Fruit fly (Drosophila melanogaster) whole organism, embryonic: Measurements from ENCODE around the gene CG5171.

Experiments used
- CG1024 ChIP-seq: fragments of 200-800 bp; sonication (Bioruptor generic); IDR thresholded peaks from 2 replicates; pipeline ENCODE4 v1.3.6; 2022; ENCODE audit warnings: missing biosample characterization, missing genetic modification characterization
- CG10267 ChIP-seq: fragments of 200-800 bp; sonication (Bioruptor generic); optimal IDR thresholded peaks from 2 replicates; lab custom pipeline; 2018; ENCODE audit warnings: missing biosample characterization, mild to moderate bottlenecking, missing genetic modification characterization, moderate library complexity
- CG10274 ChIP-seq: fragments of 200-800 bp; sonication (Bioruptor generic); optimal IDR thresholded peaks from 3 replicates; lab custom pipeline; 2017; ENCODE audit warnings: missing biosample characterization, mild to moderate bottlenecking, missing genetic modification characterization
- CG10565 ChIP-seq: fragments of 200-800 bp; sonication (Bioruptor generic); optimal IDR thresholded peaks from 3 replicates; lab custom pipeline; 2016; ENCODE audit warnings: missing biosample characterization, mild to moderate bottlenecking, missing genetic modification characterization
- CG12071 ChIP-seq: fragments of 200-800 bp; sonication (Bioruptor generic); optimal IDR thresholded peaks from 3 replicates; lab custom pipeline; 2018; ENCODE audit warnings: missing biosample characterization, mild to moderate bottlenecking, missing genetic modification characterization
- CG12219 ChIP-seq: fragments of 200-800 bp; sonication (Bioruptor generic); optimal IDR thresholded peaks from 3 replicates; lab custom pipeline; 2018; ENCODE audit warnings: missing biosample characterization, mild to moderate bottlenecking, missing genetic modification characterization
- CG12659 ChIP-seq: fragments of 200-800 bp; sonication (Bioruptor generic); optimal IDR thresholded peaks from 3 replicates; lab custom pipeline; 2017; ENCODE audit warnings: mild to moderate bottlenecking, missing biosample characterization, missing genetic modification reagents, missing genetic modification characterization
- CG13624 ChIP-seq: fragments of 200-800 bp; sonication (Bioruptor generic); optimal IDR thresholded peaks from 2 replicates; lab custom pipeline; 2016; ENCODE audit warnings: missing biosample characterization, missing genetic modification characterization
- CG17912 ChIP-seq: fragments of 200-800 bp; sonication (Bioruptor generic); optimal IDR thresholded peaks from 2 replicates; lab custom pipeline; 2018; ENCODE audit warnings: missing biosample characterization, mild to moderate bottlenecking, missing genetic modification characterization
- CG2116 ChIP-seq: fragments of 200-800 bp; sonication (Bioruptor generic); optimal IDR thresholded peaks from 3 replicates; lab custom pipeline; 2018; ENCODE audit warnings: missing biosample characterization, mild to moderate bottlenecking, missing genetic modification characterization
- CG30020 ChIP-seq: fragments of 200-800 bp; optimal IDR thresholded peaks from 2 replicates; lab custom pipeline; 2019; ENCODE audit warnings: missing biosample characterization, mild to moderate bottlenecking, missing genetic modification characterization, moderate library complexity
- CG33213 ChIP-seq: fragments of 200-800 bp; sonication (Bioruptor generic); optimal IDR thresholded peaks from 3 replicates; lab custom pipeline; 2016; ENCODE audit warnings: missing biosample characterization, missing genetic modification characterization
- CG4854 ChIP-seq: fragments of 200-800 bp; sonication (Bioruptor generic); optimal IDR thresholded peaks from 2 replicates; lab custom pipeline; 2016; ENCODE audit warnings: missing biosample characterization, missing genetic modification characterization, inconsistent platforms
- CG6254 ChIP-seq: fragments of 200-800 bp; sonication (Bioruptor generic); optimal IDR thresholded peaks from 3 replicates; lab custom pipeline; 2017; ENCODE audit warnings: mild to moderate bottlenecking, missing biosample characterization, missing genetic modification reagents, missing genetic modification characterization
- CG6683 ChIP-seq: fragments of 200-800 bp; sonication (Bioruptor generic); optimal IDR thresholded peaks from 2 replicates; lab custom pipeline; 2017; ENCODE audit warnings: missing biosample characterization, mild to moderate bottlenecking, missing genetic modification characterization, missing genetic modification reagents
- CG6765 ChIP-seq: fragments of 200-800 bp; sonication (Bioruptor generic); optimal IDR thresholded peaks from 3 replicates; lab custom pipeline; 2017; ENCODE audit warnings: missing biosample characterization, mild to moderate bottlenecking, missing genetic modification characterization
- CG7987 ChIP-seq: fragments of 200-800 bp; sonication (Bioruptor generic); optimal IDR thresholded peaks from 2 replicates; lab custom pipeline; 2018; ENCODE audit warnings: missing biosample characterization, mild to moderate bottlenecking, missing genetic modification characterization, moderate library complexity
- CG8281 ChIP-seq: fragments of 200-800 bp; sonication (Bioruptor generic); optimal IDR thresholded peaks from 2 replicates; lab custom pipeline; 2018; ENCODE audit warnings: missing biosample characterization, mild to moderate bottlenecking, missing genetic modification characterization, moderate library complexity
- CG8359 ChIP-seq: fragments of 200-800 bp; sonication (Bioruptor generic); optimal IDR thresholded peaks from 2 replicates; lab custom pipeline; 2017; ENCODE audit warnings: missing biosample characterization, mild to moderate bottlenecking, missing genetic modification characterization, borderline replicate concordance
- CG9817 ChIP-seq: fragments of 200-800 bp; sonication (Bioruptor generic); optimal IDR thresholded peaks from 2 replicates; lab custom pipeline; 2018; ENCODE audit warnings: missing biosample characterization, mild to moderate bottlenecking, missing genetic modification characterization, moderate library complexity
- CG9876 ChIP-seq: fragments of 200-800 bp; sonication (Bioruptor generic); optimal IDR thresholded peaks from 2 replicates; lab custom pipeline; 2016; ENCODE audit warnings: missing biosample characterization, missing genetic modification characterization
- Deaf1 ChIP-seq: fragments of 200-800 bp; optimal IDR thresholded peaks from 3 replicates; lab custom pipeline; 2019; ENCODE audit warnings: missing biosample characterization, mild to moderate bottlenecking, missing genetic modification characterization, moderate library complexity
- Dp ChIP-seq: fragments of 200-800 bp; sonication (Bioruptor generic); optimal IDR thresholded peaks from 2 replicates; lab custom pipeline; 2018; ENCODE audit warnings: missing biosample characterization, mild to moderate bottlenecking, missing genetic modification characterization, moderate library complexity
- Eip74EF ChIP-seq, 2 experiments: fragments of 200-800 bp in 1 of 2; fragments of >200 bp in 1 of 2; sonication (Bioruptor generic) in 1 of 2; optimal IDR thresholded peaks; 2 replicates each; lab custom pipeline; 2017 to 2019; ENCODE audit warnings: missing biosample characterization in 2 of 2, missing genetic modification characterization in 2 of 2, mild to moderate bottlenecking in 1 of 2, moderate library complexity in 1 of 2
- HLHmδ ChIP-seq: fragments of 200-800 bp; sonication (Bioruptor generic); optimal IDR thresholded peaks from 2 replicates; lab custom pipeline; 2018; ENCODE audit warnings: missing biosample characterization, mild to moderate bottlenecking, missing genetic modification characterization, moderate library complexity
- Hmr ChIP-seq: fragments of 200-800 bp; sonication (Bioruptor generic); optimal IDR thresholded peaks from 3 replicates; lab custom pipeline; 2017; ENCODE audit warnings: mild to moderate bottlenecking, missing biosample characterization, missing genetic modification reagents, missing genetic modification characterization
- Hr3 ChIP-seq: fragments of 200-800 bp; sonication (Bioruptor generic); optimal IDR thresholded peaks from 3 replicates; lab custom pipeline; 2016; ENCODE audit warnings: missing biosample characterization, missing genetic modification characterization
- Opbp ChIP-seq: fragments of 200-800 bp; sonication (Bioruptor generic); IDR thresholded peaks from 3 replicates; pipeline ENCODE4 v1.3.6; 2022; ENCODE audit warnings: missing biosample characterization, missing genetic modification characterization; ENCODE audit not compliant: partially characterized antibody
- Side ChIP-seq: fragments of 200-800 bp; sonication (Bioruptor generic); optimal IDR thresholded peaks from 2 replicates; lab custom pipeline; 2016; ENCODE audit warnings: missing biosample characterization, missing genetic modification characterization
- Spps ChIP-seq: fragments of 200-800 bp; sonication (Bioruptor generic); optimal IDR thresholded peaks from 2 replicates; lab custom pipeline; 2018; ENCODE audit warnings: missing biosample characterization, mild to moderate bottlenecking, missing genetic modification characterization
- Taf1 ChIP-seq: fragments of 200-800 bp; sonication (Bioruptor generic); IDR thresholded peaks from 2 replicates; pipeline ENCODE4 v1.3.6; 2022; ENCODE audit warnings: missing biosample characterization, missing genetic modification characterization
- chif ChIP-seq, 2 experiments: fragments of 200-800 bp; sonication (Bioruptor generic); optimal IDR thresholded peaks; 3 replicates each; lab custom pipeline; 2016; ENCODE audit warnings: missing biosample characterization in 2 of 2, missing genetic modification characterization in 2 of 2
- crol ChIP-seq: fragments of 200-800 bp; sonication (Bioruptor generic); IDR thresholded peaks from 2 replicates; pipeline ENCODE4 v1.3.6; 2022; ENCODE audit warnings: missing biosample characterization, missing genetic modification characterization
- fu2 ChIP-seq: fragments of 200-800 bp; sonication (Bioruptor generic); optimal IDR thresholded peaks from 2 replicates; lab custom pipeline; 2016; ENCODE audit warnings: missing biosample characterization, missing genetic modification characterization
- gcm2 ChIP-seq: fragments of 200-800 bp; sonication (Bioruptor generic); optimal IDR thresholded peaks from 2 replicates; lab custom pipeline; 2016; ENCODE audit warnings: missing biosample characterization, missing genetic modification characterization
- gsb ChIP-seq: fragments of 200-800 bp; sonication (Bioruptor generic); IDR thresholded peaks from 2 replicates; pipeline ENCODE4 v1.3.6; 2022; ENCODE audit warnings: missing biosample characterization, missing genetic modification characterization
- gsb-n ChIP-seq: fragments of 200-800 bp; sonication (Bioruptor generic); optimal IDR thresholded peaks from 3 replicates; lab custom pipeline; 2018; ENCODE audit warnings: missing biosample characterization, mild to moderate bottlenecking, missing genetic modification characterization
- ham ChIP-seq: fragments of 200-800 bp; sonication (Bioruptor generic); IDR thresholded peaks from 2 replicates; pipeline ENCODE4 v1.3.6; 2022; ENCODE audit warnings: missing biosample characterization, missing genetic modification characterization
- lbe ChIP-seq: fragments of 200-800 bp; sonication (Bioruptor generic); optimal IDR thresholded peaks from 2 replicates; lab custom pipeline; 2016; ENCODE audit warnings: missing biosample characterization, mild to moderate bottlenecking, missing genetic modification characterization
- lov ChIP-seq, 2 experiments: fragments of 200-800 bp in 1 of 2; fragments of >200 bp in 1 of 2; sonication (Bioruptor generic) in 1 of 2; IDR thresholded peaks in 1 of 2; optimal IDR thresholded peaks in 1 of 2; 2 replicates in 1 of 2; 3 replicates in 1 of 2; pipeline versions ENCODE4 v1.3.6 to Lab custom; 2017 to 2022; ENCODE audit warnings: missing biosample characterization in 1 of 2, missing genetic modification characterization in 1 of 2
- p53 ChIP-seq: fragments of 200-800 bp; sonication (Bioruptor generic); optimal IDR thresholded peaks from 2 replicates; lab custom pipeline; 2016; ENCODE audit warnings: missing biosample characterization, missing genetic modification characterization
- psq ChIP-seq: fragments of 200-800 bp; sonication (Bioruptor generic); optimal IDR thresholded peaks from 2 replicates; lab custom pipeline; 2017; ENCODE audit warnings: missing biosample characterization, missing genetic modification characterization
- row ChIP-seq: fragments of 200-800 bp; sonication (Bioruptor generic); IDR thresholded peaks from 3 replicates; pipeline ENCODE4 v1.3.6; 2022; ENCODE audit warnings: missing biosample characterization, missing genetic modification characterization
- sc ChIP-seq, 3 experiments: fragments of >200 bp in 2 of 3; fragments of 200-800 bp in 1 of 3; sonication (Bioruptor generic) in 1 of 3; optimal IDR thresholded peaks; 2 replicates in 2 of 3; 3 replicates in 1 of 3; lab custom pipeline; 2017; ENCODE audit warnings: mild to moderate bottlenecking in 1 of 3, missing biosample characterization in 1 of 3, missing genetic modification characterization in 1 of 3, missing genetic modification reagents in 1 of 3
- sens ChIP-seq: fragments of 200-800 bp; sonication (Bioruptor generic); peaks from one replicate; lab custom pipeline; 2016; ENCODE audit warnings: missing biosample characterization, missing genetic modification characterization
- vfl ChIP-seq: fragments of 200-800 bp; sonication (Bioruptor generic); optimal IDR thresholded peaks from 2 replicates; lab custom pipeline; 2016; ENCODE audit warnings: missing biosample characterization, missing genetic modification characterization
- wor ChIP-seq: fragments of 200-800 bp; sonication (Bioruptor generic); IDR thresholded peaks from 2 replicates; pipeline ENCODE4 v1.3.6; 2022; ENCODE audit warnings: missing biosample characterization, missing genetic modification characterization

Gene CG5171

dm6 chr2L:7420305-7421287 is 19.5 kb downstream of the CG5171 start (continued):
- peak; percentile 50 for TF ChIP-seq CG9817 (tag; lab: Kevin White, UChicago)
- peak; percentile 7 for TF ChIP-seq CG2116
- peak; percentile 4 for TF ChIP-seq CG10274 (GFP tag; lab: Kevin White, UChicago)
- TF ChIP-seq lov (optimal IDR thresholded peaks at IDR 0.05; lab: Kevin White, UChicago): no peak
- no peak for TF ChIP-seq lov (GFP tag; IDR thresholded peaks at IDR 0.05; lab: Robert Waterston, UW)
- peak; percentile 91 for TF ChIP-seq Hmr (GFP tag; lab: Kevin White, UChicago)
- TF ChIP-seq psq: no peak
- TF ChIP-seq CG8281 (tag; lab: Kevin White, UChicago): no peak
- peak; percentile 15 for TF ChIP-seq CG10267
- peak; percentile 21 for TF ChIP-seq CG33213 (GFP tag; lab: Kevin White, UChicago)
- no peak for TF ChIP-seq Opbp
- no peak for TF ChIP-seq CG12071
- TF ChIP-seq p53 (GFP tag; lab: Kevin White, UChicago): no peak
- TF ChIP-seq Spps (tag; lab: Kevin White, UChicago): no peak
- TF ChIP-seq sens (GFP tag; lab: Kevin White, UChicago): peak; percentile 90
- TF ChIP-seq fu2 (GFP tag; lab: Kevin White, UChicago): peak; percentile 65
- peak; percentile 29 for TF ChIP-seq CG6683
- TF ChIP-seq ham: no peak
- TF ChIP-seq CG1024: no peak
- no peak for TF ChIP-seq Dp (GFP tag; lab: Kevin White, UChicago)
- TF ChIP-seq chif (GFP tag; optimal IDR thresholded peaks at IDR 0.05; lab: Kevin White, UChicago): peak; percentile 28 to 37
- TF ChIP-seq Deaf1: no peak
- TF ChIP-seq Hr3 (GFP tag; lab: Kevin White, UChicago): peak; percentile 58
- TF ChIP-seq Eip74EF (GFP tag; optimal IDR thresholded peaks at IDR 0.05; lab: Kevin White, UChicago): no peak
- no peak for TF ChIP-seq HLHmδ (GFP tag; lab: Kevin White, UChicago)
- TF ChIP-seq CG7987 (GFP tag; lab: Kevin White, UChicago): no peak
- peak; percentile 62 for TF ChIP-seq CG12659 (GFP tag; lab: Kevin White, UChicago)
- no peak for TF ChIP-seq CG17912 (GFP tag; lab: Kevin White, UChicago)
- TF ChIP-seq crol (GFP tag; lab: Robert Waterston, UW): 0 out of 2 replicates have a peak, but pooled peaks have one; percentile 36
- peak; percentile 62 for TF ChIP-seq Side
- TF ChIP-seq CG6765 (GFP tag; lab: Kevin White, UChicago): no peak
- TF ChIP-seq gsb (GFP tag; lab: Robert Waterston, UW): no peak
- peak; percentile 14 for TF ChIP-seq gcm2 (GFP tag; lab: Kevin White, UChicago)
- peak; percentile 80 for TF ChIP-seq Taf1 (GFP tag; lab: Robert Waterston, UW)
- peak; percentile 69 for TF ChIP-seq CG13624 (GFP tag; lab: Kevin White, UChicago)
- TF ChIP-seq wor (GFP tag; lab: Robert Waterston, UW): no peak
- peak; percentile 77 for TF ChIP-seq CG9876
- TF ChIP-seq CG12219 (GFP tag; lab: Kevin White, UChicago): peak; percentile 30
- peak; percentile 85 for TF ChIP-seq row
- no peak for TF ChIP-seq CG4854
- TF ChIP-seq CG6254 (GFP tag; lab: Kevin White, UChicago): no peak
- peak; percentile 80 for TF ChIP-seq lbe
- TF ChIP-seq vfl (GFP tag; lab: Kevin White, UChicago): peak; percentile 55
- peak; percentile 11 for TF ChIP-seq gsb-n
- TF ChIP-seq CG10565 (GFP tag; lab: Kevin White, UChicago): no peak
- TF ChIP-seq CG30020 (tag; lab: Kevin White, UChicago): no peak
- no peak for TF ChIP-seq sc (optimal IDR thresholded peaks at IDR 0.05; lab: Kevin White, UChicago)
- TF ChIP-seq sc (GFP tag; optimal IDR thresholded peaks at IDR 0.05; lab: Kevin White, UChicago): no peak
- no peak for TF ChIP-seq CG8359 (GFP tag; lab: Kevin White, UChicago)
